Worm (Caenorhabditis elegans) whole organism, early embryonic: Measurements from ENCODE around the gene tre-2.
"Not testable (repeated sequence)": the region's sequence is repeated elsewhere in the genome, so short reads cannot be mapped to it uniquely, and the experiment has no call there.

Experiments
- B0310.2 ChIP-seq: sonication (generic microtip); optimal IDR thresholded peaks from 2 replicates; lab custom pipeline; 2016; ENCODE audit warnings: mild to moderate bottlenecking, missing genetic modification characterization, missing compliant biosample characterization
- F13C5.2 ChIP-seq: sonication (generic microtip); optimal IDR thresholded peaks from 2 replicates; lab custom pipeline; 2017; ENCODE audit warnings: mild to moderate bottlenecking, missing genetic modification characterization, inconsistent platforms, missing compliant biosample characterization
- aly-1 ChIP-seq: sonication (generic microtip); optimal IDR thresholded peaks from 2 replicates; lab custom pipeline; 2016; ENCODE audit warnings: missing genetic modification characterization, missing compliant biosample characterization
- ama-1 ChIP-seq: fragments of 150-350 bp; optimal IDR thresholded peaks from 2 replicates; lab custom pipeline; 2014
- ceh-13 ChIP-seq: fragments of 200-800 bp; sonication (Bioruptor generic); optimal IDR thresholded peaks from 2 replicates; lab custom pipeline; 2018; ENCODE audit warnings: mild to moderate bottlenecking, missing genetic modification characterization, missing compliant biosample characterization
- ceh-36 ChIP-seq: sonication (generic microtip); optimal IDR thresholded peaks from 2 replicates; lab custom pipeline; 2016; ENCODE audit warnings: missing genetic modification characterization, inconsistent platforms, missing compliant biosample characterization
- ets-7 ChIP-seq: sonication (generic microtip); optimal IDR thresholded peaks from 2 replicates; lab custom pipeline; 2016; ENCODE audit warnings: missing genotype, missing genetic modification characterization, missing compliant biosample characterization
- flt-1 ChIP-seq: fragments of 200-800 bp; sonication (Bioruptor generic); IDR thresholded peaks from 2 replicates; pipeline ENCODE4 v1.3.6; 2022; ENCODE audit warnings: missing genetic modification characterization, missing compliant biosample characterization
- hmbx-1 ChIP-seq: sonication (generic microtip); optimal IDR thresholded peaks from 2 replicates; lab custom pipeline; 2016; ENCODE audit warnings: mild to moderate bottlenecking, missing genetic modification characterization, missing compliant biosample characterization
- hmg-4 ChIP-seq: fragments of 200-800 bp; sonication (Bioruptor generic); optimal IDR thresholded peaks from 2 replicates; lab custom pipeline; 2018; ENCODE audit warnings: mild to moderate bottlenecking, missing genetic modification characterization, missing compliant biosample characterization
- hnd-1 ChIP-seq: sonication (generic microtip); optimal IDR thresholded peaks from 2 replicates; lab custom pipeline; 2016; ENCODE audit warnings: missing genetic modification characterization, missing compliant biosample characterization
- pes-1 ChIP-seq: fragments of 200-800 bp; sonication (Bioruptor generic); IDR thresholded peaks from 2 replicates; pipeline ENCODE4 v1.3.6; 2022; ENCODE audit warnings: missing genetic modification reagents, missing genetic modification characterization, missing compliant biosample characterization
- scrt-1 ChIP-seq: fragments of 200-800 bp; sonication (Bioruptor generic); IDR thresholded peaks from 2 replicates; pipeline ENCODE4 v1.3.6; 2022; ENCODE audit warnings: missing genetic modification characterization, missing compliant biosample characterization
- sea-1 ChIP-seq: fragments of 200-800 bp; sonication (Bioruptor generic); conservative IDR thresholded peaks from 2 replicates; pipeline ENCODE4 v1.3.6; 2022; ENCODE audit warnings: missing genetic modification characterization, missing compliant biosample characterization
- tbx-11 ChIP-seq: fragments of 200-800 bp; sonication (Bioruptor generic); IDR thresholded peaks from 2 replicates; pipeline ENCODE4 v1.3.6; 2022; ENCODE audit warnings: missing genetic modification characterization, missing compliant biosample characterization
- tbx-37 ChIP-seq: fragments of 200-800 bp; sonication (Bioruptor generic); conservative IDR thresholded peaks from 2 replicates; pipeline ENCODE4 v1.3.6; 2022; ENCODE audit warnings: missing genetic modification reagents, missing genetic modification characterization, missing compliant biosample characterization
- tra-4 ChIP-seq: sonication (generic microtip); optimal IDR thresholded peaks from 2 replicates; lab custom pipeline; 2017; ENCODE audit warnings: missing genetic modification characterization, missing compliant biosample characterization

The tre-2 gene

ce11 chrIV:6836769-6837168, 46.5 kb downstream of the tre-2 start:
- TF ChIP-seq tra-4 (tag; lab: Kevin White, UChicago) (no peak), flt-1 (GFP tag; lab: Robert Waterston, UW) (no peak), ceh-36 (tag; lab: Kevin White, UChicago) (no peak), scrt-1 (GFP tag; lab: Robert Waterston, UW) (no peak), ama-1 (lab: Kevin White, UChicago) (no peak), ceh-13 (no peak), ets-7 (tag; lab: Kevin White, UChicago) (no peak), sea-1 (GFP tag; lab: Robert Waterston, UW) (no peak), hnd-1 (tag; lab: Kevin White, UChicago) (no peak), tbx-37 (no peak), aly-1 (tag; lab: Kevin White, UChicago) (no peak), B0310.2 (tag; lab: Kevin White, UChicago) (no peak), hmbx-1 (no peak), F13C5.2 (tag; lab: Kevin White, UChicago) (no peak), tbx-11 (GFP tag; lab: Robert Waterston, UW) (no peak), hmg-4 (GFP tag; lab: Kevin White, UChicago) (no peak), pes-1 (GFP tag; lab: Robert Waterston, UW) (no peak)

DNA sequence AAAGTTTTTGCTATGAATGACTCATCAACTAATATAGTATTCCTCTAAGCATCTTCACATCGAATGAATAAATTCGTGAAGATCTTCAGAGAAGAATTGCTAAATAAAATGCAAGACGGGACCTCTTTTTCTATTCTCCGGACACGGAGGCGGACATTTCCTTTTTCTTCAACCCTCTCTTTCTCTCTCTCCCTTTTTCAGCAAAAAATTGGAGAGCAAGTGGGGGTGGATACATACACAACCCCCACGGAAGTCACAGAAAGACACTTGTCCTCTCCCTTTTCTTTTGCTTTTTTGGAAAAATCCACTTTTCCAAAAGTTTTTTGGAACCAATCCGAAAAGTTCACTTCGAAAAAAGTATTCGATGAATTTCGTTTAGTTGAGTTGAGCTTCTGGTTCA, 48.5 kb downstream of the tre-2 start:
- TF ChIP-seq flt-1 (GFP tag; lab: Robert Waterston, UW) (no peak), sea-1 (GFP tag; lab: Robert Waterston, UW) (no peak)

DNA sequence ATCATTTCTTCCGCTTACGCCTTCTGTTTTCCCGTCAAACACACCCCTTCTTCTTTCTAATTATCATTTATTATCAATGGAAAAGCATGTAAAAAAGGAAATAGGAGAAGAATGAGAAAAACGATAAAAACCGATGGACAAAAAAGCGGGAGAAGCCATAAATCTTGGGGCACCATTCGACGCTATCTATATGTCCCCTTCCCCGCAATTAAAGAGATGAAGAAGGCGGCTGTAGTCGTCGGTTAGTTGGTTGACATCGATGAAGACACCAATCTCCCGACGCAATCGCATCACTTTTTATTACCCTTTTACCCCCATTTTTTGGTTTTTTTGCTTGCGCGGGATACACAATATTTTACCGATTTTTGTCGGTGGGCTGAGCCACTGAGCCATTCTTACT, 49.6 kb downstream of the tre-2 start:
- no peak for TF ChIP-seq ama-1 (lab: Kevin White, UChicago)
- TF ChIP-seq ceh-13, result no peak
- no peak for TF ChIP-seq ets-7 (tag; lab: Kevin White, UChicago)
- no peak for TF ChIP-seq tbx-11 (GFP tag; lab: Robert Waterston, UW)
- no peak for TF ChIP-seq B0310.2 (tag; lab: Kevin White, UChicago)
- TF ChIP-seq hmbx-1, result no peak
- TF ChIP-seq hmg-4 (GFP tag; lab: Kevin White, UChicago), result no peak
- TF ChIP-seq scrt-1 (GFP tag; lab: Robert Waterston, UW), result no peak
- TF ChIP-seq aly-1 (tag; lab: Kevin White, UChicago), result no peak
- TF ChIP-seq tbx-37, result no peak
- no peak for TF ChIP-seq flt-1 (GFP tag; lab: Robert Waterston, UW)

- TF ChIP-seq hnd-1 (tag; lab: Kevin White, UChicago) (no peak), B0310.2 (tag; lab: Kevin White, UChicago) (no peak)
These were observed 51.0 kb downstream of the tre-2 start for ce11 chrIV:6832194-6832593.

ce11 chrIV:6829902-6830301, 53.3 kb downstream of the tre-2 start, which contains the start of gene H20E11.1:
H20E11.1 (plus strand) TSS chrIV:6830145.
- TF ChIP-seq hnd-1 (tag; lab: Kevin White, UChicago), result no peak
- TF ChIP-seq B0310.2 (tag; lab: Kevin White, UChicago), result no peak
- no peak for TF ChIP-seq sea-1 (GFP tag; lab: Robert Waterston, UW)
- no peak for TF ChIP-seq hmg-4 (GFP tag; lab: Kevin White, UChicago)
- no peak for TF ChIP-seq ceh-36 (tag; lab: Kevin White, UChicago)
- no peak for TF ChIP-seq ets-7 (tag; lab: Kevin White, UChicago)
- TF ChIP-seq tbx-37, result no peak
- no peak for TF ChIP-seq ceh-13
- no peak for TF ChIP-seq aly-1 (tag; lab: Kevin White, UChicago)
- no peak for TF ChIP-seq tbx-11 (GFP tag; lab: Robert Waterston, UW)
- TF ChIP-seq scrt-1 (GFP tag; lab: Robert Waterston, UW), result no peak
- no peak for TF ChIP-seq hmbx-1
- no peak for TF ChIP-seq flt-1 (GFP tag; lab: Robert Waterston, UW)
- no peak for TF ChIP-seq F13C5.2 (tag; lab: Kevin White, UChicago)
- no peak for TF ChIP-seq pes-1 (GFP tag; lab: Robert Waterston, UW)
- TF ChIP-seq tra-4 (tag; lab: Kevin White, UChicago), result no peak

- TF ChIP-seq hmbx-1; hnd-1 (tag; lab: Kevin White, UChicago); pes-1 (GFP tag; lab: Robert Waterston, UW): not testable (repeated sequence)
These were observed 55.8 kb downstream of the tre-2 start, which contains the start of gene H20E11.2 for ce11 chrIV:6827477-6827876. H20E11.2 (plus strand) TSS chrIV:6827777.
